Fruit fly (Drosophila melanogaster) whole organism, prepupa: Measurements from ENCODE around the gene CarT.

ENCODE experiments used
- Blimp-1 ChIP-seq: fragments of 200-800 bp; sonication (Bioruptor generic); optimal IDR thresholded peaks from 3 replicates; lab custom pipeline; 2017; ENCODE audit warnings: missing biosample characterization, missing genetic modification characterization, mild to moderate bottlenecking, moderate library complexity, missing genetic modification reagents
- CG16779 ChIP-seq: fragments of 200-800 bp; sonication (Bioruptor generic); optimal IDR thresholded peaks from 3 replicates; lab custom pipeline; 2017; ENCODE audit warnings: missing biosample characterization, mild to moderate bottlenecking, missing genetic modification characterization
- Hr39 ChIP-seq: fragments of 200-800 bp; sonication (Bioruptor generic); optimal IDR thresholded peaks from 2 replicates; lab custom pipeline; 2016; ENCODE audit warnings: missing biosample characterization, missing genetic modification characterization
- Lpt ChIP-seq: fragments of 200-800 bp; sonication (Bioruptor generic); optimal IDR thresholded peaks from 3 replicates; lab custom pipeline; 2016; ENCODE audit warnings: missing biosample characterization, missing genetic modification characterization
- OdsH ChIP-seq: fragments of 200-800 bp; sonication (Bioruptor generic); optimal IDR thresholded peaks from 3 replicates; lab custom pipeline; 2016; ENCODE audit warnings: missing biosample characterization, missing genetic modification characterization
- pdm3 ChIP-seq: fragments of 200-800 bp; sonication (Bioruptor generic); optimal IDR thresholded peaks from 3 replicates; lab custom pipeline; 2016; ENCODE audit warnings: missing biosample characterization, missing genetic modification characterization
- topi ChIP-seq: fragments of 200-800 bp; sonication (Bioruptor generic); optimal IDR thresholded peaks from 3 replicates; lab custom pipeline; 2016; ENCODE audit warnings: missing biosample characterization, missing genetic modification characterization
- vri ChIP-seq: fragments of 200-800 bp; sonication (Bioruptor generic); optimal IDR thresholded peaks from 3 replicates; lab custom pipeline; 2016; ENCODE audit warnings: missing biosample characterization, mild to moderate bottlenecking, missing genetic modification characterization

- TF ChIP-seq OdsH (GFP tag; lab: Kevin White, UChicago): no peak
- no peak for TF ChIP-seq topi (GFP tag; lab: Kevin White, UChicago)
- TF ChIP-seq pdm3 (GFP tag; lab: Kevin White, UChicago): no peak
- TF ChIP-seq Lpt: no peak
- no peak for TF ChIP-seq Hr39 (GFP tag; lab: Kevin White, UChicago)
- no peak for TF ChIP-seq Blimp-1 (GFP tag; lab: Kevin White, UChicago)
- TF ChIP-seq CG16779 (tag; lab: Kevin White, UChicago): no peak
- TF ChIP-seq vri: no peak
These were observed 2.9 kb upstream of the CarT start for dm6 chr2L:20733025-20733424.
